Fruit fly (Drosophila melanogaster) whole organism, pupa: Measurements from ENCODE around the gene gl.

Experiments
- CG10348 ChIP-seq: fragments of 200-800 bp; sonication (Bioruptor generic); IDR thresholded peaks from 2 replicates; pipeline ENCODE4 v1.3.6; 2022; ENCODE audit warnings: missing biosample characterization, missing genetic modification characterization
- CG13204 ChIP-seq: fragments of 200-800 bp; sonication (Bioruptor generic); optimal IDR thresholded peaks from 2 replicates; lab custom pipeline; 2018; ENCODE audit warnings: missing biosample characterization, mild to moderate bottlenecking, missing genetic modification characterization, moderate library complexity
- CG17806 ChIP-seq: fragments of 200-800 bp; sonication (Bioruptor generic); optimal IDR thresholded peaks from 2 replicates; lab custom pipeline; 2018; ENCODE audit warnings: missing biosample characterization, mild to moderate bottlenecking, missing genetic modification characterization, moderate library complexity
- CG4496 ChIP-seq: fragments of 200-800 bp; sonication (Bioruptor generic); IDR thresholded peaks from 3 replicates; pipeline ENCODE4 v1.3.6; 2022; ENCODE audit warnings: missing biosample characterization, missing genetic modification characterization
- EcR ChIP-seq: fragments of 200-800 bp; sonication (Bioruptor generic); optimal IDR thresholded peaks from 3 replicates; lab custom pipeline; 2019; ENCODE audit warnings: missing biosample characterization, missing genetic modification characterization, mild to moderate bottlenecking, moderate library complexity, missing genetic modification reagents
- Snoo ChIP-seq: fragments of 200-800 bp; sonication (Bioruptor generic); optimal IDR thresholded peaks from 3 replicates; lab custom pipeline; 2017; ENCODE audit warnings: missing biosample characterization, mild to moderate bottlenecking, missing genetic modification characterization, inconsistent platforms
- fd96Ca ChIP-seq: fragments of 200-800 bp; sonication (Bioruptor generic); IDR thresholded peaks from 3 replicates; pipeline ENCODE4 v1.3.6; 2022; ENCODE audit warnings: missing biosample characterization, missing genetic modification characterization

DNA sequence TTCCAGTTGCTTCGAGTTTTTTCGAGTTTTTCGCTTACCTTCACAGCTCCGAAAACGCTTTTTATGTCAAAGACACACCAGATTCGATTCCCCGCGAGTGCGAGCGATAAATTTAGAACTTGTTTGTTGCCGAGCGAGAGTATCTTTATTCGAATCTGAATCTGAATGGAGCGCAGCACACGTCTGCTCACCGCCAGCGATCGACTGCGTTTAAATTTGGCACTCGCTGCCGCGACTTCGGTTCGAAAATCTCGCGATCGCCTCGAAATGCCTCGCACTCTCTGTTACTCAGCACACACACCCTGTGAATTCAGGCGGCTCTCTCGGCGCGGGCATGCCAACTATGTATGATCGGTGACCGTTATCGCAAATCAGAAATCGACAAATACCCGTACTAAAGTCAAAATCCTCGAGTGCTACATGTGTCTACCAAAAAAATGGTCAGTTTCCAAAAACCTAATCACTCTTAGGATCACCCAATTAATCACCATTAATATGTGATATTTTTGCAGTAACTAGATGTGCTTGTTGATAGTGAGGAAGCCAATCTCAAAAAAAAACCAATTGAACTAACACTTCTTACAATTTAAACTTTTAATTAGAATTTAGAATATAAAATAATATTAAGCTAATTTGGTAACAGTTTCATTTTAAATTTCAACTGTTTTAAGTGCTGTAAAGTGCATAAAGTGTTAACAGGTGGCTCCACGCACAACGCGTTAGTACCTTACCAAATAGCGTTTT, 26.6 kb upstream of the gl start, which contains the start of gene Vha100-2:
- TF ChIP-seq EcR (GFP tag; lab: Kevin White, UChicago) (no peak), CG10348 (GFP tag; lab: Robert Waterston, UW) (no peak), fd96Ca (GFP tag; lab: Robert Waterston, UW) (peak; percentile 29; the same call in 1 of the 3 replicates), CG4496 (GFP tag; lab: Robert Waterston, UW) (peak; percentile 70; the same call in 2 of the 3 replicates), CG13204 (GFP tag; lab: Kevin White, UChicago) (no peak), Snoo (tag; lab: Kevin White, UChicago) (no peak), CG17806 (tag; lab: Kevin White, UChicago) (no peak)
